Worm (Caenorhabditis elegans) whole organism, L1 larva: Measurements from ENCODE around the gene T05A7.6.

Experiments used
- ama-1 ChIP-seq: fragments of 150-350 bp; optimal IDR thresholded peaks from 2 replicates; lab custom pipeline; 2014
- jun-1 ChIP-seq: fragments of 150-350 bp; optimal IDR thresholded peaks from 2 replicates; lab custom pipeline; 2014; ENCODE audit warnings: missing biosample characterization, missing genetic modification reagents, missing genetic modification characterization
- lsy-2 ChIP-seq, 2 experiments: fragments of 150-350 bp; optimal IDR thresholded peaks; 2 replicates each; lab custom pipeline; 2014; ENCODE audit warnings: missing biosample characterization in 2 of 2, missing genetic modification characterization in 2 of 2
- nhr-28 ChIP-seq: fragments of 150-350 bp; optimal IDR thresholded peaks from 2 replicates; lab custom pipeline; 2014; ENCODE audit warnings: missing biosample characterization, missing genetic modification characterization
- swsn-7 ChIP-seq: sonication (generic microtip); optimal IDR thresholded peaks from 2 replicates; lab custom pipeline; 2016; ENCODE audit warnings: missing genetic modification characterization, missing compliant biosample characterization
- unc-130 ChIP-seq: fragments of 150-350 bp; optimal IDR thresholded peaks from 2 replicates; lab custom pipeline; 2017; ENCODE audit warnings: missing biosample characterization, missing genetic modification characterization, inconsistent platforms
- unc-30 ChIP-seq: sonication (generic microtip); optimal IDR thresholded peaks from 2 replicates; lab custom pipeline; 2017; ENCODE audit warnings: missing biosample characterization, missing genetic modification characterization
- ztf-4 ChIP-seq: fragments of 150-350 bp; optimal IDR thresholded peaks from 2 replicates; lab custom pipeline; 2014; ENCODE audit warnings: missing biosample characterization, missing genetic modification characterization

- no peak for TF ChIP-seq unc-30 (tag; lab: Kevin White, UChicago)
- TF ChIP-seq ztf-4 (tag; lab: Kevin White, UChicago): no peak
- TF ChIP-seq unc-130: no peak
- no peak for TF ChIP-seq nhr-28 (tag; lab: Kevin White, UChicago)
- no peak for TF ChIP-seq jun-1
- TF ChIP-seq swsn-7 (tag; lab: Kevin White, UChicago): no peak
- TF ChIP-seq ama-1 (lab: Kevin White, UChicago): no peak
- no peak for TF ChIP-seq lsy-2 (tag; optimal IDR thresholded peaks at IDR 0.05; lab: Kevin White, UChicago)
Observed at ce11 chrII:4681391-4681790, 9.8 kb upstream of the T05A7.6 start, which contains the start of gene T05A7.7.
